Worm (Caenorhabditis elegans) whole organism, L2 larva: Measurements from ENCODE around the gene egg-2.

ENCODE experiments used
- Y55F3AM.14 ChIP-seq: fragments of 200-800 bp; sonication (Bioruptor generic); optimal IDR thresholded peaks from 2 replicates; lab custom pipeline; 2018; ENCODE audit warnings: mild to moderate bottlenecking, missing genetic modification characterization, missing compliant biosample characterization
- ZK546.5 ChIP-seq: sonication (generic microtip); optimal IDR thresholded peaks from 2 replicates; lab custom pipeline; 2017; ENCODE audit warnings: missing biosample characterization, missing genetic modification characterization
- ama-1 ChIP-seq: fragments of 150-350 bp; optimal IDR thresholded peaks from 2 replicates; lab custom pipeline; 2018; ENCODE audit warnings: inconsistent platforms
- blmp-1 ChIP-seq: sonication (generic microtip); optimal IDR thresholded peaks from 2 replicates; lab custom pipeline; 2017; ENCODE audit warnings: missing genetic modification characterization, mild to moderate bottlenecking, missing compliant biosample characterization, antibody characterized with exemption, moderate library complexity; ENCODE audit not compliant: insufficient read depth
- egl-27 ChIP-seq: sonication (generic microtip); optimal IDR thresholded peaks from 3 replicates; lab custom pipeline; 2017; ENCODE audit warnings: missing biosample characterization, missing genetic modification reagents, missing genetic modification characterization
- elt-3 ChIP-seq: sonication (generic microtip); optimal IDR thresholded peaks from 2 replicates; lab custom pipeline; 2017; ENCODE audit warnings: missing biosample characterization, missing genetic modification characterization
- lin-39 ChIP-seq: fragments of 150-350 bp; optimal IDR thresholded peaks from 2 replicates; lab custom pipeline; 2014; ENCODE audit warnings: missing biosample characterization, missing genetic modification reagents, missing genetic modification characterization
- nhr-12 ChIP-seq: fragments of 150-350 bp; optimal IDR thresholded peaks from 2 replicates; lab custom pipeline; 2014; ENCODE audit warnings: missing biosample characterization, missing genetic modification characterization
- nhr-77 ChIP-seq: fragments of 150-350 bp; optimal IDR thresholded peaks from 2 replicates; lab custom pipeline; 2014; ENCODE audit warnings: missing biosample characterization, missing genetic modification characterization
- zag-1 ChIP-seq: fragments of 150-350 bp; optimal IDR thresholded peaks from 2 replicates; lab custom pipeline; 2014; ENCODE audit warnings: missing biosample characterization, missing genetic modification characterization
- ztf-11 ChIP-seq: sonication (generic microtip); optimal IDR thresholded peaks from 2 replicates; lab custom pipeline; 2017; ENCODE audit warnings: missing biosample characterization, missing genetic modification characterization

DNA sequence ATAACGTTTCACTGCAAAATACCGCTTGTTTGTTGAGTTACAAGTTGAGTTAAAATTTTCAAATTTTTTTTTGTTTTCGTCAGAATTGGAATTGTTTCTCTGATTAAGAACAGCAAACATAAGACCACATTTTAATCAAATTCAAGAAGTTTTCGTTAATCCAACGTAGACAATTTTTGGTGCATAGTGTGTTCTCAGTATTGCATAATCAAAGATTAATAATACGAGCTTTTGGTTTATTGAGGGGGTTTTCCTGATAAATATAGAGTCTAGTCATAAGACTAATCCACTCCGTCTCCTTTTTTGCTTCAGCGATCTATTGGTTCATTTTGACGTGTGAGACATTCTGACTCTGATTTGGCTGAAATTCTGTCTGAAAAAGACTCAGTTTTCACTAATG is 34.8 kb upstream of the egg-2 start, which contains the start of gene nhr-9:
- TF ChIP-seq elt-3 (tag; lab: Kevin White, UChicago) (no peak), ama-1 (lab: Kevin White, UChicago) (no peak), nhr-12 (no peak), Y55F3AM.14 (GFP tag; lab: Kevin White, UChicago) (no peak), ZK546.5 (tag; lab: Kevin White, UChicago) (no peak), blmp-1 (no peak), ztf-11 (no peak), zag-1 (no peak), egl-27 (tag; lab: Kevin White, UChicago) (no peak), lin-39 (tag; lab: Kevin White, UChicago) (no peak), nhr-77 (tag; lab: Kevin White, UChicago) (no peak)
